Worm (Caenorhabditis elegans) whole organism, L1 larva: ENCODE data around the gene F28B12.1.

ENCODE experiments used
- C04F5.9 ChIP-seq: sonication (generic microtip); optimal IDR thresholded peaks from 2 replicates; lab custom pipeline; 2016; ENCODE audit warnings: missing genetic modification characterization, missing compliant biosample characterization
- C34B4.2 ChIP-seq: sonication (generic microtip); optimal IDR thresholded peaks from 2 replicates; lab custom pipeline; 2017; ENCODE audit warnings: mild to moderate bottlenecking, missing genetic modification characterization, missing compliant biosample characterization
- F16B12.6 ChIP-seq: fragments of 150-350 bp; optimal IDR thresholded peaks from 2 replicates; lab custom pipeline; 2014; ENCODE audit warnings: missing biosample characterization, missing genetic modification characterization
- blmp-1 ChIP-seq: fragments of 150-350 bp; optimal IDR thresholded peaks from 2 replicates; lab custom pipeline; 2014; ENCODE audit warnings: missing biosample characterization, missing genetic modification characterization
- ceh-8 ChIP-seq: fragments of 200-800 bp; sonication (Bioruptor generic); optimal IDR thresholded peaks from 2 replicates; lab custom pipeline; 2018; ENCODE audit warnings: mild to moderate bottlenecking, missing genetic modification characterization, moderate library complexity, missing compliant biosample characterization
- ceh-82 ChIP-seq, 3 experiments: fragments of 150-350 bp in 1 of 3; sonication (generic microtip) in 2 of 3; optimal IDR thresholded peaks; 2 replicates each; lab custom pipeline; 2014 to 2017; ENCODE audit warnings: missing biosample characterization in 3 of 3, missing genetic modification characterization in 3 of 3
- efl-1 ChIP-seq, 4 experiments: fragments of 150-350 bp; optimal IDR thresholded peaks in 3 of 4; peaks in 1 of 4; 1 replicate in 1 of 4; 2 replicates in 3 of 4; lab custom pipeline; 2014; ENCODE audit warnings: missing biosample characterization in 2 of 4, missing genetic modification characterization in 2 of 4, missing genetic modification reagents in 2 of 4
- elt-3 ChIP-seq, 6 experiments: fragments of 150-350 bp in 1 of 6; sonication (generic microtip); optimal IDR thresholded peaks; 2 replicates each; lab custom pipeline; 2017 to 2018; ENCODE audit warnings: missing biosample characterization in 6 of 6, missing genetic modification characterization in 6 of 6, inconsistent platforms in 1 of 6
- ets-5 ChIP-seq: fragments of 200-800 bp; sonication (Bioruptor generic); IDR thresholded peaks from 2 replicates; pipeline ENCODE4 v1.3.6; 2022; ENCODE audit warnings: missing genetic modification characterization, missing compliant biosample characterization
- fkh-8 ChIP-seq: sonication (generic microtip); optimal IDR thresholded peaks from 2 replicates; lab custom pipeline; 2016; ENCODE audit warnings: mild to moderate bottlenecking, missing genetic modification characterization, missing compliant biosample characterization
- hpl-2 ChIP-seq: fragments of 150-350 bp; optimal IDR thresholded peaks from 2 replicates; lab custom pipeline; 2014; ENCODE audit warnings: missing biosample characterization, missing genetic modification reagents, missing genetic modification characterization
- irx-1 ChIP-seq: sonication (generic microtip); optimal IDR thresholded peaks from 2 replicates; lab custom pipeline; 2016; ENCODE audit warnings: missing genetic modification characterization, missing compliant biosample characterization
- jun-1 ChIP-seq: fragments of 150-350 bp; optimal IDR thresholded peaks from 2 replicates; lab custom pipeline; 2014; ENCODE audit warnings: missing biosample characterization, missing genetic modification reagents, missing genetic modification characterization
- lin-14 ChIP-seq: fragments of 200-800 bp; sonication (Bioruptor generic); optimal IDR thresholded peaks from 2 replicates; lab custom pipeline; 2018; ENCODE audit warnings: mild to moderate bottlenecking, missing genetic modification characterization, moderate library complexity, missing compliant biosample characterization
- lir-3 ChIP-seq: sonication (generic microtip); optimal IDR thresholded peaks from 2 replicates; lab custom pipeline; 2016; ENCODE audit warnings: mild to moderate bottlenecking, missing genetic modification characterization, moderate library complexity, missing compliant biosample characterization; ENCODE audit not compliant: poor library complexity
- mab-9 ChIP-seq: fragments of 200-800 bp; sonication (Bioruptor generic); IDR thresholded peaks from 2 replicates; pipeline ENCODE4 v1.3.6; 2022; ENCODE audit warnings: missing genetic modification reagents, missing genetic modification characterization, missing compliant biosample characterization
- mdl-1 ChIP-seq, 2 experiments: fragments of 150-350 bp; optimal IDR thresholded peaks; 2 replicates each; lab custom pipeline; 2014 to 2017; ENCODE audit warnings: missing biosample characterization in 2 of 2, missing genetic modification characterization in 2 of 2, inconsistent platforms in 1 of 2
- nhr-11 ChIP-seq: fragments of 150-350 bp; optimal IDR thresholded peaks from 2 replicates; lab custom pipeline; 2014; ENCODE audit warnings: missing biosample characterization, missing genetic modification characterization
- nhr-12 ChIP-seq: sonication (generic microtip); optimal IDR thresholded peaks from 2 replicates; lab custom pipeline; 2017; ENCODE audit warnings: missing biosample characterization, missing genetic modification characterization
- nhr-28 ChIP-seq: fragments of 150-350 bp; optimal IDR thresholded peaks from 2 replicates; lab custom pipeline; 2014; ENCODE audit warnings: missing biosample characterization, missing genetic modification characterization
- nhr-47 ChIP-seq: sonication (generic microtip); optimal IDR thresholded peaks from 2 replicates; lab custom pipeline; 2016; ENCODE audit warnings: mild to moderate bottlenecking, missing genetic modification characterization, moderate library complexity, missing compliant biosample characterization
- nhr-71 ChIP-seq: sonication (generic microtip); optimal IDR thresholded peaks from 2 replicates; lab custom pipeline; 2016; ENCODE audit warnings: mild to moderate bottlenecking, missing genetic modification characterization, moderate library complexity, missing compliant biosample characterization
- nhr-77 ChIP-seq: fragments of 150-350 bp; optimal IDR thresholded peaks from 2 replicates; lab custom pipeline; 2014; ENCODE audit warnings: missing biosample characterization, missing genetic modification characterization
- nhr-84 ChIP-seq: sonication (generic microtip); optimal IDR thresholded peaks from 2 replicates; lab custom pipeline; 2017; ENCODE audit warnings: missing biosample characterization, missing genetic modification characterization
- rnt-1 ChIP-seq: sonication (generic microtip); optimal IDR thresholded peaks from 2 replicates; lab custom pipeline; 2016; ENCODE audit warnings: mild to moderate bottlenecking, missing genetic modification characterization, moderate library complexity, missing compliant biosample characterization
- skn-1 ChIP-seq: fragments of 150-350 bp; optimal IDR thresholded peaks from 2 replicates; lab custom pipeline; 2014; ENCODE audit warnings: missing biosample characterization, missing genetic modification characterization
- sptf-1 ChIP-seq: fragments of 150-350 bp; optimal IDR thresholded peaks from 2 replicates; lab custom pipeline; 2014; ENCODE audit warnings: missing biosample characterization, missing genetic modification characterization
- swsn-7 ChIP-seq: sonication (generic microtip); optimal IDR thresholded peaks from 2 replicates; lab custom pipeline; 2016; ENCODE audit warnings: missing genetic modification characterization, missing compliant biosample characterization
- tbx-2 ChIP-seq: sonication (generic microtip); optimal IDR thresholded peaks from 2 replicates; lab custom pipeline; 2016; ENCODE audit warnings: missing genetic modification characterization, missing compliant biosample characterization
- unc-30 ChIP-seq: sonication (generic microtip); optimal IDR thresholded peaks from 2 replicates; lab custom pipeline; 2017; ENCODE audit warnings: missing biosample characterization, missing genetic modification characterization
- zip-4 ChIP-seq: fragments of 200-800 bp; sonication (Bioruptor generic); optimal IDR thresholded peaks from 2 replicates; lab custom pipeline; 2018; ENCODE audit warnings: mild to moderate bottlenecking, missing genetic modification characterization, moderate library complexity, missing compliant biosample characterization
- ztf-11 ChIP-seq, 2 experiments: sonication (generic microtip); optimal IDR thresholded peaks; 2 replicates each; lab custom pipeline; 2016 to 2017; ENCODE audit warnings: missing genetic modification characterization in 2 of 2, missing biosample characterization in 1 of 2, missing compliant biosample characterization in 1 of 2
- ztf-4 ChIP-seq: fragments of 150-350 bp; optimal IDR thresholded peaks from 2 replicates; lab custom pipeline; 2014; ENCODE audit warnings: missing biosample characterization, missing genetic modification characterization

F28B12.1 gene

DNA sequence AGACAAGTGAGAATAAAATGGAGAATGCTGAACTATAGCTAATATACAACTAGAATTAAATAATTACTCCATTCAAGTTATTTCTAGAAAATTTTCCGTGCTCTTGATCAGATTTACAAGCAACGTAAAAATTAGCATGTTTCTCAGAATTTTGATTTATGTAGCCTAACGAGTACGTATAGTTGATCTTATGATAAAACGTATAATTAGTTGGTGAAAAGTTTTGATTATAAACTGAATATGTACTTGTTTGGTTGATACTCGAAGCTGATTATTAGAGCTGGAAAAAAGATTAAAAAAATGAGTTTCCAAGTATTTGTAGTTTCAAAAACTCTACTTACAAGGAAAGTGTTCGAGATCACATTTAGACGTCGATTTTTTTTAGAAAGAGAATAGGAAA lies 46.2 kb upstream of the F28B12.1 start (continued):
- TF ChIP-seq swsn-7 (tag; lab: Kevin White, UChicago) (peak; percentile 9), lin-14 (GFP tag; lab: Kevin White, UChicago) (peak; percentile 57), mab-9 (GFP tag; lab: Robert Waterston, UW) (no peak), sptf-1 (no peak), nhr-12 (tag; lab: Kevin White, UChicago) (no peak), lir-3 (tag; lab: Kevin White, UChicago) (no peak), fkh-8 (tag; lab: Kevin White, UChicago) (peak; percentile 72), nhr-11 (peak; percentile 82), nhr-84 (tag; lab: Kevin White, UChicago) (no peak), F16B12.6 (tag; lab: Kevin White, UChicago) (no peak), ceh-82 (tag; optimal IDR thresholded peaks at IDR 0.05; lab: Kevin White, UChicago) (no peak), nhr-77 (tag; lab: Kevin White, UChicago) (no peak), C34B4.2 (tag; lab: Kevin White, UChicago) (no peak), elt-3 (tag; optimal IDR thresholded peaks at IDR 0.05; lab: Kevin White, UChicago) (no peak)

DNA sequence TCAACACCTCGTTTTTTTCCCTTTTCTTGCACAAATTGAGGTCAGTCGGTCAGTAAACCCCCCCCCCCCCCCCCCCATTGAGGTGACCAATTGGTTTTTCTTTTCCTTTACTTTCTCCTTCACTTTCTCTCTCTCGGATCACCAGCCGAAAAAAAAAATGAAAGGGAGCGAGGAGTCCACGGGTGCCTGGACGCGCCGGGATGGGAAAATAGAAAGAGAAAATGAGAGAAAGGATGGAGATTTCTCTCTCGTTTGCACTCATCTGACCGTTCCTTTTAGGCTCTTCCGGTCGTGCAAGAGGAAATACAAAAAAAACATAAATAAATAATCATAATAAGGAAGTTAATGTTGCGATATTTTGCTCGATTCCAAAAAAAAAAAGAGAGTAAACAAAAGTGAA lies 43.6 kb upstream of the F28B12.1 start:
- TF ChIP-seq tbx-2 (tag; lab: Kevin White, UChicago) (no peak), hpl-2 (GFP tag; lab: Kevin White, UChicago) (no peak), nhr-71 (tag; lab: Kevin White, UChicago) (no peak), F16B12.6 (tag; lab: Kevin White, UChicago) (no peak), unc-30 (tag; lab: Kevin White, UChicago) (no peak), skn-1 (tag; lab: Kevin White, UChicago) (no peak), blmp-1 (tag; lab: Kevin White, UChicago) (peak; percentile 100), lir-3 (tag; lab: Kevin White, UChicago) (no peak)

DNA sequence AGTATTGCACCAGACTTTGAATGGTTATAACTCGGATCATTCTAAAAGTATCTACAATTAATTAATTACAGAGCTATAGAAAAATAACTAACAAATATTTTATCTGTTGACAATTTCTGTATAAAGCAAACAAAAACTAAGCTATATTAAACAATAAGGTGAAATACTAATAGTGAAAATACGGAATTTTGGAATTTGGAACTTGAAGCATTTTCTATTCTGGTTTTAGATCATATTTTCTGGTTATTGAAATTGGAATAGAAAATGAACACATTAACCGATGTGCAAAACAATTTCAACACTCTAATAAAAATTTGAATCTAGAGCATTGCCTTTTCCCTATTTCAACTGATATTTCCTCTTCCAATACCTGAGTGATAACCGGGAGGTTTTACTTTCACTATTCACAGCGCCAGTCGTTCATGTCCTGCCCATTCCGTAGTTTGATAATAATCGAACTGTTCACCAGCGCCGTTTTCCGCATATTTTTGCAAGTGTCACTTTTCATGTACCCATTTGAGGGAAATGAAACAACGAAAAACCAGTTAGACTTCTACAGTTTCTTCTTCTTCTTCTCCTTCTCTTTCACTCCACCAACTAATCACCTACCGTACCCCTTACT lies 42.8 kb upstream of the F28B12.1 start:
- TF ChIP-seq blmp-1 (tag; lab: Kevin White, UChicago) (peak; percentile 55), skn-1 (tag; lab: Kevin White, UChicago) (no peak)

DNA sequence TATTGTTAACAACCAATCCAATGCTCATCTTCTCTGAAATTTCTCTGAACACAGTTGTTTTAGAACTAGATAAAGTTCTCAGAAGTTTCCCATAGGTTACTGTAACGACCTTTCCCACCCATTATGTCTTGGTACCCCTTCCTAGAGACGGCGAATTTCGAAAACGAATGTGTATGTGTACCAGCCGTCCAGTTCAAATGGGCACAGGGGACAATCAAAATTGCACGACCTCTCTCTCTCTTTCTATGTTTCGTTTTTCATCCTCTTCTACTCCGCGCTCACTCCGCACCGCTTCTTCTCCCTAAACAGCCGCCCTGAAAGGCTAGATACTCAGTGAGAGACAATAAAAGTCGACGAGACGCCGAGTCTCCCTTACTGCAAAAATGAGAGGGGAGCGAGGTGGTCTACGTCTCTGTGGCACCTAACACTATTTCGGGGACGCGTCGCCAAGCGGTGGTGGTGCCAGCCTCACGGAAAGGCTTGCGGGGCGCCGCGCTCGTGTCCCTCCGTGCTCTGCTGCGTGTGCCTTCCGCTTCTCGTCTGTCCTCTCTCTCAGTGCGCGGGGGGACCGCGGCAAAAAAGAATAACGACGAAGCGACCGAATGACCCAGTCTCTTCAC lies 41.2 kb upstream of the F28B12.1 start:
- TF ChIP-seq C04F5.9 (tag; lab: Kevin White, UChicago) (no peak), jun-1 (tag; lab: Kevin White, UChicago) (peak; percentile 23), blmp-1 (tag; lab: Kevin White, UChicago) (peak; percentile 66), ztf-4 (tag; lab: Kevin White, UChicago) (peak; percentile 58), nhr-47 (tag; lab: Kevin White, UChicago) (peak; percentile 12), rnt-1 (tag; lab: Kevin White, UChicago) (peak; percentile 20), ceh-82 (tag; optimal IDR thresholded peaks at IDR 0.05; lab: Kevin White, UChicago) (peak in 1 of 3 experiments; percentile 7), nhr-28 (tag; lab: Kevin White, UChicago) (no peak), nhr-77 (tag; lab: Kevin White, UChicago) (no peak), ceh-8 (GFP tag; lab: Kevin White, UChicago) (peak; percentile 68), lin-14 (GFP tag; lab: Kevin White, UChicago) (peak; percentile 21), ztf-11 (tag; optimal IDR thresholded peaks at IDR 0.05; lab: Kevin White, UChicago) (peak in 1 of 2 experiments; percentile 12), efl-1 (optimal IDR thresholded peaks at IDR 0.05; lab: Kevin White, UChicago) (no peak), efl-1 (GFP tag; optimal IDR thresholded peaks at IDR 0.05 in 1 of 2; lab: Kevin White, UChicago) (peak in 1 of 2 experiments; percentile 71), swsn-7 (tag; lab: Kevin White, UChicago) (peak; percentile 2)

DNA sequence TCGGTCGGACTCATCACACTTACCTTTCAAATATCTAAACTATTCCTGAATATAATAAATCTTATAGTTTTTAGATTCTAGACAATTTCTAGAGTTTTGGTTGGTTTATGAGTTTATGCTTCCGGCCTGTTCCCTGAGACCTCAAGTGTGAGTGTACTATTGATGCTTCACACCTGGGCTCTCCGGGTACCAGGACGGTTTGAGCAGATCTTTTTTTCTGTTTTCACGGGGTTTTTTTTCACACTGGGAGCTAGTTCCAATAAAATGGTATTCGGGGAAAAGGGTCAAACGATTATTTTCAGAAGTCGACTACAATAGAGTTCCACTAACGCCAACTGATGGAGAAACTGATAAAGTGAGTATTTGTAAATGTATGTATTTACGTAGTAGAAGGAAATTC lies 40.6 kb upstream of the F28B12.1 start:
- TF ChIP-seq ceh-8 (GFP tag; lab: Kevin White, UChicago) = no peak
- TF ChIP-seq irx-1 (tag; lab: Kevin White, UChicago) = no peak
- no peak for TF ChIP-seq ets-5 (GFP tag; lab: Robert Waterston, UW)
- no peak for TF ChIP-seq F16B12.6 (tag; lab: Kevin White, UChicago)
- no peak for TF ChIP-seq rnt-1 (tag; lab: Kevin White, UChicago)
- TF ChIP-seq mdl-1 (tag; optimal IDR thresholded peaks at IDR 0.05; lab: Kevin White, UChicago) = no peak
- no peak for TF ChIP-seq unc-30 (tag; lab: Kevin White, UChicago)
- TF ChIP-seq zip-4 (GFP tag; lab: Kevin White, UChicago) = no peak
- TF ChIP-seq, all 84 proteins: peak for 0
